Worm (Caenorhabditis elegans): ENCODE results near the gene ins-19.

Gene ins-19

DNA sequence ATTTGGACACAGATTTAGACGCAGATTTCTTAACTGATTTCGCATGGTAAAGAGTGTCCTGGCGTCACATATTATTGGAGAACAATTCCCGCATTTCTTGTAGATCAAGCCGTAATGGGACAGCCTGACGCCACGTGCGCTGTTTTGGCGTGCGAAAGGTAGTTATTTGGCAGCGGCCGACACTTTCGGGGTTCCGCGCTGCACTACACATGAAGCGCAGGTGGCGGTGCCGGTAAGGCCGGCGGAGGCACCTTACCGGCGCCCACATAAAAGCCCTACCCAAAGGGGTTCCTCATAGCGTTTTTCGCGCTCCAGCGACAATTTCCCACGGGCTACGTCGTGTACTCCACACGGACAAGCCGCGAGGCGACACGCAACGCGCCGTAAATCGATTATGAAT lies 16.1 kb downstream of the ins-19 start (continued):
- 0 out of 2 replicates have a peak, but pooled peaks have one; percentile 23 for TF ChIP-seq D2030.7 (GFP tag; IDR thresholded peaks at IDR 0.05)
- TF ChIP-seq chd-7 (tag; optimal IDR thresholded peaks at IDR 0.05) = no peak
- peak; percentile 60 for TF ChIP-seq snpc-1.1 (tag; optimal IDR thresholded peaks at IDR 0.05; ENCODE audit: insufficient read depth)

DNA sequence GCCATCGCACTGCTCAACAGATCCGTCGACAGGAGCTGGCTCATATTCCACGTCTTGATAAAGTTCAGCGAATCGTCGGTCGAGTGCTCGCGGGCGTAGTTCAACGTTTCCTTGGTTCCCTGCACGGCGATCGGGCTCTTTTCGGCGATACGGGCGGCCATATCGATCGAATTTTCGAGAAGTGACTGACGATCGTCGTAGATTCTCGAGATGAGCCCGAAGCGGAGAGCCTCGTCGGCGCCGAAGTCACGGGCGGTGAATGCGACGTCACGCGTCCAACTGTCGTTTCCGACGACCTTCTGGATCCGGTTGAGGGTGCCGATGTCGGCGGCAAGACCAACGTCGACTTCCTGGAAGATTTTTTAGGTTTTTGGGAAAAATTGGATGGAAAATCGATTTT lies 16.7 kb downstream of the ins-19 start:
- TF ChIP-seq F55B11.4 (tag; optimal IDR thresholded peaks at IDR 0.05; ENCODE audit: borderline replicate concordance, insufficient read depth) = no peak
- TF ChIP-seq zfh-2 (GFP tag; conservative IDR thresholded peaks at IDR 0.05) = peak; percentile 55; the same call in 1 of the 2 replicates
- TF ChIP-seq dox-1 (GFP tag; IDR thresholded peaks at IDR 0.05) = 0 out of 2 replicates have a peak, but pooled peaks have one; percentile 12

DNA sequence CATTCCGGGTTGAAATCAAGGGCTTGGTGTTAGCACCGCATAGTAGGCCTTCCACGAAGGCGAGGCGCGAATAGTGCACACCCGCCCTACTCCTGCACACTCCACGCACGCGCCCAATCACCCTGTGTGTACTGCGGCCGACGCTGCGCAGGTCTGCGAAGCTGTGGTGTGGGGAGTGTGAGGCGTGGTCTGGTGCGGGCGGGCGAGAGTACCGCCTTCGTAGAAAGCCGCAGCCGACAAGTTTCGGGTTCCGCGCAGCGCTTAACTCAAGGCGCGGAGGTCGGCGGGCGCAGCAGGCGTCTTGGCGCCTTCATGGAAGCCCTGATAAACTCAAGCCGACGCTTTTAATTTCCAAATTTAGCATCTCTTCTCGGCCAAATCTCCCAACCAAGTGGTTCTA lies 18.1 kb downstream of the ins-19 start:
- TF ChIP-seq egrh-3 (GFP tag; IDR thresholded peaks at IDR 0.05) (peak; percentile 84), tbp1 (GFP tag; optimal IDR thresholded peaks at IDR 0.05) (no peak), bed-1 (GFP tag; IDR thresholded peaks at IDR 0.05) (no peak), madf-8 (GFP tag; conservative IDR thresholded peaks at IDR 0.05) (no peak), snpc-1.1 (tag; optimal IDR thresholded peaks at IDR 0.05; ENCODE audit: insufficient read depth) (peak; percentile 59), Y79H2A.3 (GFP tag; conservative IDR thresholded peaks at IDR 0.05) (no peak), hrde-1 (tag; optimal IDR thresholded peaks at IDR 0.05; ENCODE audit: borderline replicate concordance) (no peak), chd-7 (tag; optimal IDR thresholded peaks at IDR 0.05) (peak; percentile 7), F52B5.7 (tag; optimal IDR thresholded peaks at IDR 0.05) (no peak), F37B4.10 (GFP tag; IDR thresholded peaks at IDR 0.05) (no peak), snpc-4 (GFP tag; optimal IDR thresholded peaks at IDR 0.05) (no peak), snpc-4 (tag; optimal IDR thresholded peaks at IDR 0.05) (peak in 3 of 4 experiments; percentile 51 to 81 (median 58)), zfh-2 (GFP tag; conservative IDR thresholded peaks at IDR 0.05) (peak; percentile 93), nfyb-1 (GFP tag; IDR thresholded peaks at IDR 0.05) (no peak), mxl-1 (tag; optimal IDR thresholded peaks at IDR 0.05) (no peak)

DNA sequence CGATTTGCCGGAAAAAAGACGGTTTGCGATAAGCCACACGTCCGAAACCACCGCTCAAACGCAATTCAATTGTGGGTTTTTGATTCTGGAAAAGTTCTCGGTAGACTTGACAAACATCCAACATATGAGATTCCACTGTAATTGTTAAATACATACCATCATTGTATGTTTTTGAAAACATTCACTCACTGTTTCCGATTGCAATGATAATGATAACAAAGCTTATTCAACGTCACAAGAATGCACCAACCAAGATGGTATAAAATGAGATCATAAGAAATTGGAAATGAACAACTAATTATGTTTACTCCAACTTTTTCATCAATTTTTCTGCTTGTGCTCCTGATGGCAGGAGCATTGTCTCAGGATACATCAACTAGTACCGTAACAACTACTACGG lies 20.5 kb downstream of the ins-19 start, which contains the start of gene clec-122:
Gene clec-122, plus strand, starts transcription at position 301 of the 400 bp plus-strand sequence.
- no peak for TF ChIP-seq unc-130 (GFP tag; optimal IDR thresholded peaks at IDR 0.05)
- TF ChIP-seq pha-4 (tag; optimal IDR thresholded peaks at IDR 0.05) = no peak
- no peak for TF ChIP-seq ztf-22 (GFP tag; optimal IDR thresholded peaks at IDR 0.05)
- no peak for TF ChIP-seq mcd-1 (GFP tag; IDR thresholded peaks at IDR 0.05)
- TF ChIP-seq F57A8.1 (GFP tag; optimal IDR thresholded peaks at IDR 0.05) = no peak
- no peak for TF ChIP-seq athp-1 (tag; optimal IDR thresholded peaks at IDR 0.05)
- no peak for TF ChIP-seq F23B12.7 (tag; optimal IDR thresholded peaks at IDR 0.05; ENCODE audit: insufficient read depth)
- TF ChIP-seq C06A6.2 (GFP tag; conservative IDR thresholded peaks at IDR 0.05) = no peak
- no peak for TF ChIP-seq mel-28 (tag; optimal IDR thresholded peaks at IDR 0.05; ENCODE audit: borderline replicate concordance)
- no peak for TF ChIP-seq hrde-1 (tag; optimal IDR thresholded peaks at IDR 0.05; ENCODE audit: borderline replicate concordance)
- TF ChIP-seq nhr-90 (tag; optimal IDR thresholded peaks at IDR 0.05) = no peak

DNA sequence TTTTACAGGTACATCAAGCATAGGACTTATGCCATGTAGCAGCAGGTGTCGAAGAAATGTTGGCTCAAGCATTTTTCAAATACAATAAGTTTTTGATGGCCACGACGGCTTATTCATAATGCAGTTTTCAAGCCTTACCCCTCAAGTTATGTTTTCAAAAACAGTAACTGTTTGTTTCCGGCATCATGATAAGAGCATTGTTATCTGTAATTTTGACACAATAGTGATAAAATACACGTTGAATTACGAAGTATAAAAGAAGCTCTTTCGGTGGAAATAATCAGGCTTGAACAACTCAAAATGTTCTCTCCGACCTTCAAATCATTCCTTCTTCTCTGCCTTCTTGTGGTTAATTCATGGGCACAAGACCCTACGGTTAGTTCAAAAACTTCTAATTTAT lies 24.2 kb downstream of the ins-19 start, which contains the start of gene clec-121:
Gene clec-121, plus strand, starts transcription at position 301 of the 400 bp plus-strand sequence.
- TF ChIP-seq sptf-2 (GFP tag; optimal IDR thresholded peaks at IDR 0.05) (no peak), mxl-1 (tag; optimal IDR thresholded peaks at IDR 0.05) (no peak), T07F8.4 (tag; optimal IDR thresholded peaks at IDR 0.05) (no peak), F33H1.4 (GFP tag; IDR thresholded peaks at IDR 0.05) (no peak), Y53F4B.3 (GFP tag; IDR thresholded peaks at IDR 0.05) (no peak), ztf-22 (GFP tag; optimal IDR thresholded peaks at IDR 0.05) (no peak), D2030.7 (GFP tag; IDR thresholded peaks at IDR 0.05) (no peak), F37B4.10 (GFP tag; IDR thresholded peaks at IDR 0.05) (no peak)
